Fruit fly (Drosophila melanogaster): ENCODE measurements around the gene CG8833.
A peak's percentile ranks its signal among the peaks of the same experiment; 100 is the strongest.

The CG8833 gene

dm6 chr3L:13905515-13905914, 23.3 kb downstream of the CG8833 start (continued):
- TF ChIP-seq CG3407 (GFP tag; optimal IDR thresholded peaks at IDR 0.05) (no peak), CG10462 (GFP tag; optimal IDR thresholded peaks at IDR 0.05) (peak; percentile 16), schlank (tag; optimal IDR thresholded peaks at IDR 0.05) (no peak), CG8944 (GFP tag; optimal IDR thresholded peaks at IDR 0.05) (no peak), gem (tag; optimal IDR thresholded peaks at IDR 0.05) (peak; percentile 77), jigr1 (GFP tag; IDR thresholded peaks at IDR 0.05) (no peak), trem (tag; optimal IDR thresholded peaks at IDR 0.05) (no peak), CG5245 (GFP tag; optimal IDR thresholded peaks at IDR 0.05) (no peak), CHES-1-like (GFP tag; optimal IDR thresholded peaks at IDR 0.05) (no peak), gcm (GFP tag; optimal IDR thresholded peaks at IDR 0.05) (peak; percentile 15), p53 (GFP tag; optimal IDR thresholded peaks at IDR 0.05) (no peak), Eip74EF (GFP tag; optimal IDR thresholded peaks at IDR 0.05) (no peak), CG10543 (GFP tag; optimal IDR thresholded peaks at IDR 0.05) (peak; percentile 36), tna (GFP tag; IDR thresholded peaks at IDR 0.05; ENCODE audit: partially characterized antibody) (no peak), Ptx1 (GFP tag; IDR thresholded peaks at IDR 0.05) (peak; percentile 38), Lhr (GFP tag; optimal IDR thresholded peaks at IDR 0.05) (no peak), CG32767 (GFP tag; IDR thresholded peaks at IDR 0.05) (peak; percentile 30; the same call in 1 of the 2 replicates), Doc2 (GFP tag; IDR thresholded peaks at IDR 0.05) (no peak), nerfin-1 (tag; optimal IDR thresholded peaks at IDR 0.05) (peak; percentile 36), CG13424 (tag; optimal IDR thresholded peaks at IDR 0.05) (peak; percentile 80), Vsx1 (GFP tag; optimal IDR thresholded peaks at IDR 0.05) (no peak), unc-4 (GFP tag; IDR thresholded peaks at IDR 0.05; ENCODE audit: partially characterized antibody) (no peak), bsh (GFP tag; optimal IDR thresholded peaks at IDR 0.05) (peak in 1 of 2 experiments; percentile 52), TFAM (GFP tag; optimal IDR thresholded peaks at IDR 0.05) (no peak), Aef1 (GFP tag; IDR thresholded peaks at IDR 0.05) (no peak; the same call in 2 of the 3 replicates), chn (GFP tag; optimal IDR thresholded peaks at IDR 0.05) (no peak), CG18011 (GFP tag; optimal IDR thresholded peaks at IDR 0.05) (no peak), CG7357 (GFP tag; IDR thresholded peaks at IDR 0.05) (peak; percentile 32; the same call in 1 of the 3 replicates), CG7786 (GFP tag; optimal IDR thresholded peaks at IDR 0.05) (no peak), pzg (GFP tag; optimal IDR thresholded peaks at IDR 0.05) (no peak), oc (tag; optimal IDR thresholded peaks at IDR 0.05) (no peak), CG7928 (GFP tag; optimal IDR thresholded peaks at IDR 0.05) (peak; percentile 17), crp (GFP tag; optimal IDR thresholded peaks at IDR 0.05) (no peak), CG42726 (GFP tag; IDR thresholded peaks at IDR 0.05; ENCODE audit: partially characterized antibody) (no peak), dimm (GFP tag; IDR thresholded peaks at IDR 0.05) (no peak), br (optimal IDR thresholded peaks at IDR 0.05) (no peak), Mes4 (GFP tag; optimal IDR thresholded peaks at IDR 0.05) (no peak), Dref (GFP tag; IDR thresholded peaks at IDR 0.05) (no peak), bigmax (GFP tag; optimal IDR thresholded peaks at IDR 0.05) (no peak), CG3163 (GFP tag; optimal IDR thresholded peaks at IDR 0.05) (no peak), CG14441 (GFP tag; IDR thresholded peaks at IDR 0.05) (no peak), CG1602 (GFP tag; optimal IDR thresholded peaks at IDR 0.05) (peak; percentile 15), row (GFP tag; IDR thresholded peaks at IDR 0.05) (peak; percentile 47), CG11247 (GFP tag; IDR thresholded peaks at IDR 0.05) (no peak), CG10274 (GFP tag; optimal IDR thresholded peaks at IDR 0.05) (peak; percentile 24), stc (GFP tag; IDR thresholded peaks at IDR 0.05) (peak; percentile 50; the same call in 1 of the 2 replicates), Med (GFP tag) (peak; percentile 59), bab2 (GFP tag; optimal IDR thresholded peaks at IDR 0.05) (no peak), dysf (GFP tag; IDR thresholded peaks at IDR 0.05) (peak; percentile 56; the same call in 2 of the 3 replicates), CG3838 (GFP tag; optimal IDR thresholded peaks at IDR 0.05) (no peak), caup (GFP tag; optimal IDR thresholded peaks at IDR 0.05; ENCODE audit: severe bottlenecking) (peak; percentile 75)

Data from whole organism, embryonic.